In the genomic region with DNA sequence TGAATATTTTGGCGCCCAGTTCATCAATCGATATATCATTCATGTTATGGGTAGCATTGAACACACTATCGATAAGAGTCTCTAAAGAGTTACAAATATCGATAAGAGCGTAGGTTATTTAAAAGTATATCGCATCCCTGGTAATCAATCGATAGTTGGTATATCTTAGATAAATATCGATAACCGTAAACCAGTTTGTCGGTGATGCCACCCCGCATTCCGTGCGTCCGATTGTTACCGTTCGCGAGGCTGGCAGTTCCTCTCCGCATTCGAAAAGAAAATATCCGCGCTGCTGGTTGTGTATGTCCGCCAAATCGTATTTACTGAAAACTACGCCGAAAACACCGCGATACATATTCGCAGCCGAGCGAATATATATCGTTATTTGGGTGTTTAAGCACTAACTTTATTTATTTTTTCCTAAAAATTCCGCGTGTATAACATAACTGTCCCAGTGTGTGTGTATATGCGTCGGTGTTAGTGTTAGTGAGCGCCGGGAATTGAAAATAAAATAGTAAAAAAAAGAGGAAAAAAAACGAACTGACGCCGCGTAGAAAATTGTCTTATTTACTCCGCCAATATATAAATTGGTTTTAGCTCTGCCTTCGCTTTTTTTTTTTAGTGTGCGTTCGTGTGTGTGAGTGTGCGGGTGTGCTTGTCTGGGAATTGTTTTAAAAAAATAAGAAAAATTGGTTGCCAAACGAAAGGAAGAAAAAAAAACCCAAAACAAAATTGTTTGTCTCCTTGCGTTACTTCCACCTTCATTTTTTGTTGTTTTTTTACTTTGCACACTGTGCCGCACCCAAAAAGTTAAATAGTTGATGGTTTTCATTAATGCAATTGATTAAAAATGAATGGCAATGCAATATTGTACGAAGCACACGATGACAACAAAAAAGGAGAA, we compare ENCODE assay signal across 6 fruit fly cellular contexts.
A peak's percentile ranks its signal among the peaks of the same experiment; 100 is the strongest.
TF ChIP-seq lines count a peak whose summit lies in the region.

Nrg (plus strand) TSS at position 253 of the 904 bp plus-strand sequence.

- peak; percentile 31 to 46 for TF ChIP-seq CTCF in S2 (optimal IDR thresholded peaks at IDR 0.05; lab: Kevin White, UChicago)
- TF ChIP-seq CTCF in whole organism, embryonic (GFP tag; optimal IDR thresholded peaks at IDR 0.05; lab: Kevin White, UChicago), result peak; percentile 44

TF ChIP-seq in whole organism, adult, 20 proteins besides CTCF, POLR2A, EP300 and RAD21 (continues in another document):
- TF ChIP-seq Hr96 (GFP tag; optimal IDR thresholded peaks at IDR 0.05; lab: Kevin White, UChicago) (no peak), CG11617 (GFP tag; optimal IDR thresholded peaks at IDR 0.05; lab: Kevin White, UChicago) (peak; percentile 1), CG33017 (tag; optimal IDR thresholded peaks at IDR 0.05; lab: Kevin White, UChicago) (no peak), CG5204 (GFP tag; optimal IDR thresholded peaks at IDR 0.05; lab: Kevin White, UChicago) (no peak), toe (GFP tag; optimal IDR thresholded peaks at IDR 0.05; lab: Kevin White, UChicago) (peak; percentile 3), Clk (GFP tag; optimal IDR thresholded peaks at IDR 0.05; lab: Kevin White, UChicago) (no peak), cnc (optimal IDR thresholded peaks at IDR 0.05; lab: Kevin White, UChicago) (no peak), kay (GFP tag; lab: Kevin White, UChicago; ENCODE audit: borderline replicate concordance) (no peak), Mnt (GFP tag; optimal IDR thresholded peaks at IDR 0.05; lab: Kevin White, UChicago) (peak; percentile 65), bab1 (GFP tag; optimal IDR thresholded peaks at IDR 0.05; lab: Kevin White, UChicago) (peak; percentile 89), CG12768 (GFP tag; optimal IDR thresholded peaks at IDR 0.05; lab: Kevin White, UChicago) (peak; percentile 14), pad (GFP tag; optimal IDR thresholded peaks at IDR 0.05; lab: Kevin White, UChicago) (peak; percentile 39), CG7101 (tag; optimal IDR thresholded peaks at IDR 0.05; lab: Kevin White, UChicago) (peak; percentile 17), Crg-1 (GFP tag; optimal IDR thresholded peaks at IDR 0.05; lab: Kevin White, UChicago) (peak; percentile 40), CG14711 (tag; optimal IDR thresholded peaks at IDR 0.05; lab: Kevin White, UChicago) (no peak), CG1620 (GFP tag; optimal IDR thresholded peaks at IDR 0.05; lab: Kevin White, UChicago) (peak; percentile 44)

TF ChIP-seq in whole organism, embryonic, 481 proteins besides CTCF, POLR2A, EP300 and RAD21 (continues in another document):
- TF ChIP-seq gce (GFP tag; IDR thresholded peaks at IDR 0.05; lab: Robert Waterston, UW), result no peak
- no peak for TF ChIP-seq esg (GFP tag; conservative IDR thresholded peaks at IDR 0.05; lab: Robert Waterston, UW)
- TF ChIP-seq stc (GFP tag; IDR thresholded peaks at IDR 0.05; lab: Robert Waterston, UW), result no peak
- no peak for TF ChIP-seq pb (GFP tag; optimal IDR thresholded peaks at IDR 0.05; lab: Kevin White, UChicago)
- TF ChIP-seq Abd-B (GFP tag; optimal IDR thresholded peaks at IDR 0.05; lab: Kevin White, UChicago), result peak; percentile 37
- TF ChIP-seq Ssrp (tag; optimal IDR thresholded peaks at IDR 0.05; lab: Kevin White, UChicago), result no peak
- peak; percentile 14 for TF ChIP-seq NC2β (GFP tag; optimal IDR thresholded peaks at IDR 0.05; lab: Kevin White, UChicago)
- TF ChIP-seq CG14441 (GFP tag; IDR thresholded peaks at IDR 0.05; lab: Robert Waterston, UW), result no peak
- TF ChIP-seq CG4404 (GFP tag; IDR thresholded peaks at IDR 0.05; lab: Robert Waterston, UW), result no peak
- TF ChIP-seq CG15514 (GFP tag; optimal IDR thresholded peaks at IDR 0.05; lab: Kevin White, UChicago), result peak; percentile 91
- peak; percentile 16 for TF ChIP-seq chn (GFP tag; optimal IDR thresholded peaks at IDR 0.05; lab: Kevin White, UChicago)
- peak; percentile 4 for TF ChIP-seq CG4424 (GFP tag; optimal IDR thresholded peaks at IDR 0.05; lab: Kevin White, UChicago)
- TF ChIP-seq sqz (GFP tag; optimal IDR thresholded peaks at IDR 0.05; lab: Kevin White, UChicago), result peak; percentile 75
- TF ChIP-seq exex (tag; optimal IDR thresholded peaks at IDR 0.05; lab: Kevin White, UChicago), result peak; percentile 27
- no peak for TF ChIP-seq CG4282 (GFP tag; optimal IDR thresholded peaks at IDR 0.05; lab: Kevin White, UChicago)
- peak; percentile 14 for TF ChIP-seq gcm (GFP tag; optimal IDR thresholded peaks at IDR 0.05; lab: Kevin White, UChicago)
- no peak for TF ChIP-seq CG16815 (GFP tag; optimal IDR thresholded peaks at IDR 0.05; lab: Kevin White, UChicago)

TF ChIP-seq in whole organism, prepupa, 60 proteins besides CTCF, POLR2A, EP300 and RAD21 (continues in another document):
- no peak for TF ChIP-seq fd85E (GFP tag; optimal IDR thresholded peaks at IDR 0.05; lab: Kevin White, UChicago)
- no peak for TF ChIP-seq Hr38 (GFP tag; optimal IDR thresholded peaks at IDR 0.05; lab: Kevin White, UChicago)
- no peak for TF ChIP-seq topi (GFP tag; optimal IDR thresholded peaks at IDR 0.05; lab: Kevin White, UChicago)
- TF ChIP-seq Met (GFP tag; optimal IDR thresholded peaks at IDR 0.05; lab: Kevin White, UChicago), result peak; percentile 16
- no peak for TF ChIP-seq Sox14 (GFP tag; optimal IDR thresholded peaks at IDR 0.05; lab: Kevin White, UChicago)
- peak; percentile 16 for TF ChIP-seq CG7368 (GFP tag; optimal IDR thresholded peaks at IDR 0.05; lab: Kevin White, UChicago)
- no peak for TF ChIP-seq CG10669 (GFP tag; optimal IDR thresholded peaks at IDR 0.05; lab: Kevin White, UChicago)
- no peak for TF ChIP-seq CG3919 (GFP tag; optimal IDR thresholded peaks at IDR 0.05; lab: Kevin White, UChicago)
- TF ChIP-seq Sox15 (GFP tag; optimal IDR thresholded peaks at IDR 0.05; lab: Kevin White, UChicago), result no peak
- peak; percentile 6 for TF ChIP-seq CG9139 (GFP tag; optimal IDR thresholded peaks at IDR 0.05; lab: Kevin White, UChicago)
- TF ChIP-seq Blimp-1 (GFP tag; optimal IDR thresholded peaks at IDR 0.05; lab: Kevin White, UChicago), result no peak
- TF ChIP-seq CG6163 (GFP tag; IDR thresholded peaks at IDR 0.05; lab: Robert Waterston, UW), result no peak
- no peak for TF ChIP-seq fd59A (GFP tag; optimal IDR thresholded peaks at IDR 0.05; lab: Kevin White, UChicago)
- TF ChIP-seq CG6854 (GFP tag; optimal IDR thresholded peaks at IDR 0.05; lab: Kevin White, UChicago), result peak; percentile 22
- TF ChIP-seq vri (GFP tag; optimal IDR thresholded peaks at IDR 0.05; lab: Kevin White, UChicago), result peak; percentile 13
- TF ChIP-seq dsx (GFP tag; optimal IDR thresholded peaks at IDR 0.05; lab: Kevin White, UChicago; ENCODE audit: poor library complexity, severe bottlenecking), result no peak
- TF ChIP-seq salr (GFP tag; optimal IDR thresholded peaks at IDR 0.05; lab: Kevin White, UChicago), result no peak

TF ChIP-seq in whole organism, pupa, 21 proteins besides CTCF, POLR2A, EP300 and RAD21 (continues in another document):
- no peak for TF ChIP-seq CG8301 (tag; optimal IDR thresholded peaks at IDR 0.05; lab: Kevin White, UChicago)
- no peak for TF ChIP-seq CG12605 (GFP tag; IDR thresholded peaks at IDR 0.05; lab: Robert Waterston, UW)
- TF ChIP-seq CG8159 (tag; optimal IDR thresholded peaks at IDR 0.05; lab: Kevin White, UChicago), result no peak
- TF ChIP-seq CG34367 (tag; optimal IDR thresholded peaks at IDR 0.05; lab: Kevin White, UChicago), result no peak
- TF ChIP-seq EcR (GFP tag; optimal IDR thresholded peaks at IDR 0.05; lab: Kevin White, UChicago), result no peak
- 0 out of 3 replicates have a peak, but pooled peaks have one; percentile 51 for TF ChIP-seq CG4496 (GFP tag; IDR thresholded peaks at IDR 0.05; lab: Robert Waterston, UW)
- TF ChIP-seq CG14655 (GFP tag; optimal IDR thresholded peaks at IDR 0.05; lab: Kevin White, UChicago), result no peak
- no peak for TF ChIP-seq CG10348 (GFP tag; IDR thresholded peaks at IDR 0.05; lab: Robert Waterston, UW)
- TF ChIP-seq Pif1A (GFP tag; optimal IDR thresholded peaks at IDR 0.05; lab: Kevin White, UChicago), result peak; percentile 47
- TF ChIP-seq CG9948 (tag; optimal IDR thresholded peaks at IDR 0.05; lab: Kevin White, UChicago), result peak; percentile 1
- TF ChIP-seq CG15710 (tag; optimal IDR thresholded peaks at IDR 0.05; lab: Kevin White, UChicago), result no peak
- no peak for TF ChIP-seq CG17806 (tag; optimal IDR thresholded peaks at IDR 0.05; lab: Kevin White, UChicago)
- peak; percentile 27; the same call in 1 of the 3 replicates for TF ChIP-seq fd96Ca (GFP tag; IDR thresholded peaks at IDR 0.05; lab: Robert Waterston, UW)
- peak; percentile 26 for TF ChIP-seq D1 (tag; optimal IDR thresholded peaks at IDR 0.05; lab: Kevin White, UChicago)
- TF ChIP-seq CG13204 (GFP tag; optimal IDR thresholded peaks at IDR 0.05; lab: Kevin White, UChicago), result no peak
- TF ChIP-seq Pif1B (GFP tag; optimal IDR thresholded peaks at IDR 0.05; lab: Kevin White, UChicago), result no peak
- TF ChIP-seq rn (GFP tag; IDR thresholded peaks at IDR 0.05; lab: Robert Waterston, UW), result no peak
- TF ChIP-seq Snoo (tag; optimal IDR thresholded peaks at IDR 0.05; lab: Kevin White, UChicago), result no peak

TF ChIP-seq in whole organism, wandering third instar larva, 38 proteins besides CTCF, POLR2A, EP300 and RAD21 (continues in another document):
- TF ChIP-seq Myc (optimal IDR thresholded peaks at IDR 0.05; lab: Kevin White, UChicago), result no peak
- peak; percentile 6 for TF ChIP-seq Dfd (GFP tag; optimal IDR thresholded peaks at IDR 0.05; lab: Kevin White, UChicago)
- TF ChIP-seq br (GFP tag; optimal IDR thresholded peaks at IDR 0.05; lab: Kevin White, UChicago), result peak; percentile 31
- TF ChIP-seq CrebA (GFP tag; optimal IDR thresholded peaks at IDR 0.05; lab: Kevin White, UChicago; ENCODE audit: borderline replicate concordance), result peak; percentile 17
- TF ChIP-seq foxo (GFP tag; optimal IDR thresholded peaks at IDR 0.05; lab: Kevin White, UChicago), result peak in 1 of 2 experiments; percentile 21
- TF ChIP-seq rgr (GFP tag; optimal IDR thresholded peaks at IDR 0.05; lab: Kevin White, UChicago), result peak; percentile 24
- peak; percentile 27 for TF ChIP-seq Sp1 (GFP tag; optimal IDR thresholded peaks at IDR 0.05; lab: Kevin White, UChicago)
- TF ChIP-seq fru (GFP tag; optimal IDR thresholded peaks at IDR 0.05; lab: Kevin White, UChicago), result peak; percentile 41
- no peak for TF ChIP-seq Mio (GFP tag; optimal IDR thresholded peaks at IDR 0.05; lab: Kevin White, UChicago)
- TF ChIP-seq CG32264 (GFP tag; optimal IDR thresholded peaks at IDR 0.05; lab: Kevin White, UChicago), result no peak
- peak; percentile 13 for TF ChIP-seq ey (GFP tag; optimal IDR thresholded peaks at IDR 0.05; lab: Kevin White, UChicago)
- TF ChIP-seq psq (GFP tag; optimal IDR thresholded peaks at IDR 0.05; lab: Kevin White, UChicago), result peak; percentile 5
- TF ChIP-seq sv (GFP tag; optimal IDR thresholded peaks at IDR 0.05; lab: Kevin White, UChicago), result no peak
- peak; percentile 8 for TF ChIP-seq h (GFP tag; optimal IDR thresholded peaks at IDR 0.05; lab: Kevin White, UChicago)
- TF ChIP-seq Jra (GFP tag; optimal IDR thresholded peaks at IDR 0.05; lab: Kevin White, UChicago), result peak; percentile 32
- no peak for TF ChIP-seq woc (GFP tag; optimal IDR thresholded peaks at IDR 0.05; lab: Kevin White, UChicago)
- TF ChIP-seq pan (optimal IDR thresholded peaks at IDR 0.05; lab: Kevin White, UChicago), result no peak
- TF ChIP-seq Vsx2 (GFP tag; optimal IDR thresholded peaks at IDR 0.05; lab: Kevin White, UChicago; ENCODE audit: partially characterized antibody), result peak; percentile 89
- no peak for TF ChIP-seq Rel (GFP tag; optimal IDR thresholded peaks at IDR 0.05; lab: Kevin White, UChicago)
- TF ChIP-seq Rel (tag; optimal IDR thresholded peaks at IDR 0.05; lab: Kevin White, UChicago), result peak; percentile 42
